Worm (Caenorhabditis elegans) whole organism, L4 larva: Measurements from ENCODE around the gene C18E9.8.
A peak's percentile ranks its signal among the peaks of the same experiment; 100 is the strongest.

Experiments used
- D1046.2 ChIP-seq: fragments of 200-800 bp; sonication (Bioruptor generic); IDR thresholded peaks from 2 replicates; pipeline ENCODE4 v1.3.6; 2022; ENCODE audit warnings: missing genetic modification characterization, missing compliant biosample characterization
- F37D6.2 ChIP-seq: sonication (generic microtip); optimal IDR thresholded peaks from 2 replicates; lab custom pipeline; 2016; ENCODE audit warnings: mild to moderate bottlenecking, missing genetic modification characterization, missing compliant biosample characterization
- F49E8.2 ChIP-seq: sonication (generic microtip); optimal IDR thresholded peaks from 2 replicates; lab custom pipeline; 2016; ENCODE audit warnings: missing compliant biosample characterization, mild to moderate bottlenecking, missing genetic modification characterization, borderline replicate concordance
- R02D3.7 ChIP-seq: fragments of 150-350 bp; sonication (generic microtip); optimal IDR thresholded peaks from 3 replicates; lab custom pipeline; 2014; ENCODE audit warnings: missing biosample characterization, missing genetic modification characterization
- T26A8.4 ChIP-seq: fragments of 200-800 bp; sonication (Bioruptor generic); IDR thresholded peaks from 2 replicates; pipeline ENCODE4 v1.3.6; 2022; ENCODE audit warnings: missing genetic modification characterization, missing compliant biosample characterization
- Y48G9A.11 ChIP-seq: fragments of 200-800 bp; sonication (Bioruptor generic); IDR thresholded peaks from 2 replicates; pipeline ENCODE4 v1.3.6; 2022; ENCODE audit warnings: missing genetic modification reagents, missing genetic modification characterization, missing compliant biosample characterization
- Y5F2A.4 ChIP-seq: fragments of 200-800 bp; sonication (Bioruptor generic); optimal IDR thresholded peaks from 2 replicates; lab custom pipeline; 2018; ENCODE audit warnings: mild to moderate bottlenecking, missing genetic modification characterization, missing compliant biosample characterization
- Y75B8A.6 ChIP-seq: fragments of 200-800 bp; sonication (Bioruptor generic); IDR thresholded peaks from 2 replicates; pipeline ENCODE4 v1.3.6; 2022; ENCODE audit warnings: missing genetic modification reagents, missing genetic modification characterization, missing compliant biosample characterization
- aha-1 ChIP-seq: fragments of 150-350 bp; peaks from one replicate; lab custom pipeline; 2014; ENCODE audit warnings: missing biosample characterization, missing genetic modification characterization
- aly-2 ChIP-seq: sonication (generic microtip); optimal IDR thresholded peaks from 2 replicates; lab custom pipeline; 2018; ENCODE audit warnings: missing biosample characterization, missing genetic modification characterization
- ceh-82 ChIP-seq: sonication (generic microtip); optimal IDR thresholded peaks from 2 replicates; lab custom pipeline; 2017; ENCODE audit warnings: missing biosample characterization, missing genetic modification characterization
- daf-12 ChIP-seq: fragments of 150-350 bp; optimal IDR thresholded peaks from 2 replicates; lab custom pipeline; 2014; ENCODE audit warnings: missing biosample characterization, missing genetic modification reagents, missing genetic modification characterization
- daf-16 ChIP-seq, 3 experiments: sonication (generic microtip); optimal IDR thresholded peaks; 2 replicates each; lab custom pipeline; 2016 to 2017; ENCODE audit warnings: missing genetic modification characterization in 3 of 3, missing genetic modification reagents in 3 of 3, mild to moderate bottlenecking in 2 of 3, missing compliant biosample characterization in 2 of 3, missing biosample characterization in 1 of 3, moderate library complexity in 1 of 3
- daf-8 ChIP-seq: fragments of 200-800 bp; sonication (Bioruptor generic); IDR thresholded peaks from 2 replicates; pipeline ENCODE4 v1.3.6; 2022; ENCODE audit warnings: missing genetic modification characterization, missing compliant biosample characterization
- dmd-6 ChIP-seq: fragments of 200-800 bp; sonication (Bioruptor generic); IDR thresholded peaks from 2 replicates; pipeline ENCODE4 v1.3.6; 2022; ENCODE audit warnings: missing genetic modification reagents, missing genetic modification characterization, missing compliant biosample characterization
- dpl-1 ChIP-seq: fragments of 150-350 bp; optimal IDR thresholded peaks from 2 replicates; lab custom pipeline; 2014; ENCODE audit warnings: missing biosample characterization, missing genetic modification reagents, missing genetic modification characterization
- dve-1 ChIP-seq: sonication (generic microtip); optimal IDR thresholded peaks from 2 replicates; lab custom pipeline; 2017; ENCODE audit warnings: antibody characterized with exemption, mild to moderate bottlenecking, missing genetic modification characterization, missing compliant biosample characterization; ENCODE audit not compliant: insufficient read depth
- fkh-10 ChIP-seq: fragments of 150-350 bp; optimal IDR thresholded peaks from 2 replicates; lab custom pipeline; 2014; ENCODE audit warnings: missing biosample characterization, missing genetic modification reagents, missing genetic modification characterization
- hif-1 ChIP-seq, 2 experiments: sonication (generic microtip); optimal IDR thresholded peaks; 2 replicates each; lab custom pipeline; 2016 to 2017; ENCODE audit warnings: missing compliant biosample characterization in 2 of 2, missing genetic modification characterization in 2 of 2, missing genetic modification reagents in 2 of 2, missing genotype in 2 of 2, mild to moderate bottlenecking in 1 of 2
- lim-7 ChIP-seq: fragments of 200-800 bp; sonication (Bioruptor generic); IDR thresholded peaks from 2 replicates; pipeline ENCODE4 v1.3.6; 2022; ENCODE audit warnings: missing genetic modification characterization, missing compliant biosample characterization
- lin-1 ChIP-seq: fragments of 200-800 bp; sonication (Bioruptor generic); IDR thresholded peaks from 2 replicates; pipeline ENCODE4 v1.3.6; 2022; ENCODE audit warnings: missing genetic modification reagents, missing genetic modification characterization, missing compliant biosample characterization
- lin-29 ChIP-seq: fragments of 200-800 bp; sonication (Bioruptor generic); IDR thresholded peaks from 2 replicates; pipeline ENCODE4 v1.3.6; 2022; ENCODE audit warnings: missing genetic modification reagents, missing genetic modification characterization, missing compliant biosample characterization
- lin-38 ChIP-seq: fragments of 200-800 bp; sonication (Bioruptor generic); IDR thresholded peaks from 2 replicates; pipeline ENCODE4 v1.3.6; 2022; ENCODE audit warnings: missing genetic modification reagents, missing genetic modification characterization, missing compliant biosample characterization
- lsy-2 ChIP-seq, 2 experiments: fragments of 150-350 bp in 1 of 2; sonication (generic microtip) in 1 of 2; optimal IDR thresholded peaks; 2 replicates each; lab custom pipeline; 2014 to 2017; ENCODE audit warnings: missing biosample characterization in 2 of 2, missing genetic modification characterization in 2 of 2
- mdt-29 ChIP-seq: fragments of 200-800 bp; sonication (Bioruptor generic); IDR thresholded peaks from 2 replicates; pipeline ENCODE4 v1.3.6; 2022; ENCODE audit warnings: missing genetic modification reagents, missing genetic modification characterization, missing compliant biosample characterization
- mep-1 ChIP-seq: fragments of 150-350 bp; sonication (generic microtip); optimal IDR thresholded peaks from 3 replicates; lab custom pipeline; 2014; ENCODE audit warnings: missing biosample characterization, missing genetic modification characterization
- nhr-42 ChIP-seq: fragments of 200-800 bp; sonication (Bioruptor generic); IDR thresholded peaks from 2 replicates; pipeline ENCODE4 v1.3.6; 2022; ENCODE audit warnings: missing genetic modification characterization, missing compliant biosample characterization
- nhr-48 ChIP-seq: sonication (generic microtip); optimal IDR thresholded peaks from 2 replicates; lab custom pipeline; 2016; ENCODE audit warnings: mild to moderate bottlenecking, missing genetic modification characterization, missing compliant biosample characterization
- nhr-6 ChIP-seq: fragments of 150-350 bp; optimal IDR thresholded peaks from 2 replicates; lab custom pipeline; 2014; ENCODE audit warnings: missing biosample characterization, missing genetic modification characterization
- saeg-2 ChIP-seq: fragments of 200-800 bp; sonication (Bioruptor generic); IDR thresholded peaks from 2 replicates; pipeline ENCODE4 v1.3.6; 2022; ENCODE audit warnings: missing genetic modification reagents, missing genetic modification characterization, missing compliant biosample characterization
- skn-1 ChIP-seq: fragments of 150-350 bp; optimal IDR thresholded peaks from 2 replicates; lab custom pipeline; 2014; ENCODE audit warnings: missing biosample characterization, missing genetic modification characterization
- snpc-4 ChIP-seq: fragments of 150-350 bp; optimal IDR thresholded peaks from 2 replicates; lab custom pipeline; 2014; ENCODE audit warnings: missing biosample characterization, missing genetic modification characterization
- spr-1 ChIP-seq: sonication (generic microtip); optimal IDR thresholded peaks from 2 replicates; lab custom pipeline; 2016; ENCODE audit warnings: mild to moderate bottlenecking, missing genetic modification characterization, missing compliant biosample characterization
- unc-39 ChIP-seq: sonication (generic microtip); optimal IDR thresholded peaks from 2 replicates; lab custom pipeline; 2017; ENCODE audit warnings: missing biosample characterization, missing genetic modification characterization
- unc-62 ChIP-seq, 3 experiments: fragments of 150-350 bp in 1 of 3; sonication (generic microtip); optimal IDR thresholded peaks in 2 of 3; peaks in 1 of 3; 1 replicate in 1 of 3; 2 replicates in 2 of 3; lab custom pipeline; 2014 to 2017; ENCODE audit warnings: missing biosample characterization in 3 of 3, missing genetic modification characterization in 3 of 3, missing genetic modification reagents in 3 of 3, missing genotype in 1 of 3
- zfp-2 ChIP-seq: sonication (generic microtip); optimal IDR thresholded peaks from 2 replicates; lab custom pipeline; 2016; ENCODE audit warnings: mild to moderate bottlenecking, missing genetic modification characterization, missing compliant biosample characterization

Gene C18E9.8

ce11 chrII:8947391-8947790, 40.5 kb downstream of the C18E9.8 start, which contains the start of gene cutl-15:
Gene cutl-15 (minus strand): TSS chrII:8947688.
- TF ChIP-seq spr-1 (tag; lab: Kevin White, UChicago) (no peak), unc-62 (GFP tag; optimal IDR thresholded peaks at IDR 0.05 in 1 of 2; lab: Kevin White, UChicago) (peak in 1 of 2 experiments; percentile 25), unc-62 (tag; optimal IDR thresholded peaks at IDR 0.05; lab: Kevin White, UChicago) (no peak), lin-29 (GFP tag; lab: Robert Waterston, UW) (no peak), Y5F2A.4 (GFP tag; lab: Kevin White, UChicago) (no peak), aha-1 (tag; lab: Kevin White, UChicago) (peak; percentile 98)

DNA sequence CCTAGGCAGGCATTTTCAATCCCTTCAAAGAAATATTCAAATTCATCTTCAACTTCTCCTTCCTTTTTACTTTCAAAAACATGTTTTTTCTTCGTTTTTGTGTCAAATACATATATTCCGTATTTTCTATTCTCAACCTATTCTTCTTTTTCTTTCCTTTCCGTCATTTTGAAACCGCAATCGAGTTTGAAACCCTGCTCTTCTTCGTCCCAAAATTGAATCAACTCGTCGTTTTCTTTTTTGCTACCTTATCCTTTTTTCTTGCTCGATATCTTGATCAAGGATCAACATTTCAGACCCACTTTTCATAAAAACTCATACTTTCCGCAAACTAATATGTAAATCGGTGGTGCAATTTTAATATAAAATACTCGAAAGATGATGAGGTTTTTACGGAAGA, 42.7 kb downstream of the C18E9.8 start:
- TF ChIP-seq fkh-10 (GFP tag; lab: Kevin White, UChicago) (peak; percentile 18), F49E8.2 (tag; lab: Kevin White, UChicago) (no peak), dve-1 (no peak), F37D6.2 (no peak), mep-1 (tag; lab: Kevin White, UChicago) (no peak), snpc-4 (no peak)

DNA sequence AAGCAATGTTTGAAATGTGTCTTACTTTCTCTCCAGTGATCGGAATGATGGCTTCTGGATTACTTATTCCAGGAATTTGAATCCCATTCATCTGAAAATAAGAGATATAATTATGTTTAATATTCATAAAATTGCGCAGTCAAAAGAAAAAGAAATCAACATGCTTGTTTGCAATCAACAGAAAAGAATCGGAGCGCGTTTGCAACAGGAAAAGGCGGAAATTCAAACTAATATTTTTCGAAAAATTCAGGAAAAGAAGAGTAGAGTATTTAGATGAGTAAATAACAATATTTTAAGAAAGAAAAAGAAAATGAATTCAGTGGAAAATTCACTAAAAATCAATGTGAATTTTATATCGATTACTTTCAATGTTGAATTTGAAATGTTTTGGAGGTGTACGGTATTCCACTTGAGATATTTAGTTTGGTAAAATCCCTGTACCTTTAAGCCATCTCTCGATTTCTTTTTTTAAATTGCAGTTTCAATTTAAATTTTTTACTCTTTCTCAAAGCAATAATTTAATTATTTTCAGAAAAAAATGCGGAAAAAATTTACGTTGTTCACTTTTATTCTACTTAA, 47.4 kb downstream of the C18E9.8 start, which contains the start of the genes set-17 and T21B10.4:
Gene set-17 (minus strand): TSS at position 127 of the 579 bp plus-strand sequence.
Gene T21B10.4 (plus strand): TSS at position 533 of the 579 bp plus-strand sequence.
- TF ChIP-seq zfp-2 (tag; lab: Kevin White, UChicago) (no peak), unc-39 (no peak), daf-16 (GFP tag; optimal IDR thresholded peaks at IDR 0.05; lab: Kevin White, UChicago) (no peak), daf-16 (tag; optimal IDR thresholded peaks at IDR 0.05; lab: Kevin White, UChicago) (peak; percentile 71), skn-1 (tag; lab: Kevin White, UChicago) (no peak), T26A8.4 (GFP tag; lab: Robert Waterston, UW) (no peak), dpl-1 (GFP tag; lab: Kevin White, UChicago) (peak; percentile 79), nhr-42 (GFP tag; lab: Robert Waterston, UW) (no peak), nhr-48 (tag; lab: Kevin White, UChicago) (no peak), Y75B8A.6 (no peak), saeg-2 (GFP tag; lab: Robert Waterston, UW) (no peak), lin-1 (GFP tag; lab: Robert Waterston, UW) (no peak), ceh-82 (tag; lab: Kevin White, UChicago) (no peak), hif-1 (tag; optimal IDR thresholded peaks at IDR 0.05; lab: Kevin White, UChicago) (no peak), lsy-2 (tag; optimal IDR thresholded peaks at IDR 0.05; lab: Kevin White, UChicago) (peak in 1 of 2 experiments; percentile 39), lin-38 (GFP tag; lab: Robert Waterston, UW) (peak; percentile 58), mdt-29 (no peak), nhr-6 (peak; percentile 18), aly-2 (no peak), daf-12 (tag; lab: Kevin White, UChicago) (no peak), daf-8 (GFP tag; lab: Robert Waterston, UW) (no peak), Y48G9A.11 (GFP tag; lab: Robert Waterston, UW) (no peak), R02D3.7 (no peak), D1046.2 (GFP tag; lab: Robert Waterston, UW) (no peak), dmd-6 (GFP tag; lab: Robert Waterston, UW) (no peak), lim-7 (GFP tag; lab: Robert Waterston, UW) (no peak)
